Fruit fly (Drosophila melanogaster) whole organism, embryonic: ENCODE measurements around the gene CG4465.

ENCODE experiments used
- Aef1 ChIP-seq: fragments of 200-800 bp; sonication (Bioruptor generic); IDR thresholded peaks from 3 replicates; pipeline ENCODE4 v1.3.6; 2022; ENCODE audit warnings: missing biosample characterization, missing genetic modification characterization
- B-H2 ChIP-seq: fragments of 200-800 bp; sonication (Bioruptor generic); optimal IDR thresholded peaks from 2 replicates; lab custom pipeline; 2018; ENCODE audit warnings: missing biosample characterization, mild to moderate bottlenecking, missing genetic modification characterization
- BEAF-32 ChIP-seq: fragments of 200-800 bp; sonication (Bioruptor generic); optimal IDR thresholded peaks from 3 replicates; lab custom pipeline; 2017; ENCODE audit warnings: missing biosample characterization, missing genetic modification characterization, mild to moderate bottlenecking, moderate library complexity, missing genetic modification reagents
- BtbVII ChIP-seq: fragments of 200-800 bp; sonication (Bioruptor generic); optimal IDR thresholded peaks from 3 replicates; lab custom pipeline; 2017; ENCODE audit warnings: missing biosample characterization, mild to moderate bottlenecking, missing genetic modification characterization
- CG11085 ChIP-seq: fragments of 200-800 bp; sonication (Bioruptor generic); IDR thresholded peaks from 2 replicates; pipeline ENCODE4 v1.3.6; 2022; ENCODE audit warnings: missing biosample characterization, missing genetic modification characterization
- CG11093 ChIP-seq: fragments of 200-800 bp; sonication (Bioruptor generic); IDR thresholded peaks from 3 replicates; pipeline ENCODE4 v1.3.6; 2022; ENCODE audit warnings: missing biosample characterization, missing genetic modification characterization
- CG11456 ChIP-seq: fragments of 200-800 bp; sonication (Bioruptor generic); IDR thresholded peaks from 3 replicates; pipeline ENCODE4 v1.3.6; 2022; ENCODE audit warnings: missing biosample characterization, missing genetic modification characterization
- CG11695 ChIP-seq: fragments of 200-800 bp; sonication (Bioruptor generic); IDR thresholded peaks from 3 replicates; pipeline ENCODE4 v1.3.6; 2022; ENCODE audit warnings: missing biosample characterization, missing genetic modification characterization
- CG11723 ChIP-seq: fragments of 200-800 bp; sonication (Bioruptor generic); optimal IDR thresholded peaks from 2 replicates; lab custom pipeline; 2017; ENCODE audit warnings: missing biosample characterization, mild to moderate bottlenecking, missing genetic modification characterization
- CG12236 ChIP-seq: fragments of 200-800 bp; sonication (Bioruptor generic); optimal IDR thresholded peaks from 2 replicates; lab custom pipeline; 2016; ENCODE audit warnings: missing biosample characterization, missing genetic modification characterization
- CG1233 ChIP-seq: fragments of 200-800 bp; sonication (Bioruptor generic); optimal IDR thresholded peaks from 4 replicates; lab custom pipeline; 2018; ENCODE audit warnings: missing biosample characterization, mild to moderate bottlenecking, missing genetic modification characterization
- CG14965 ChIP-seq: fragments of 200-800 bp; sonication (Bioruptor generic); optimal IDR thresholded peaks from 2 replicates; lab custom pipeline; 2016; ENCODE audit warnings: missing biosample characterization, missing genetic modification characterization, borderline replicate concordance
- CG15269 ChIP-seq: fragments of 200-800 bp; sonication (Bioruptor generic); optimal IDR thresholded peaks from 2 replicates; lab custom pipeline; 2018; ENCODE audit warnings: missing biosample characterization, mild to moderate bottlenecking, missing genetic modification characterization, moderate library complexity
- CG16779 ChIP-seq: fragments of 200-800 bp; sonication (Bioruptor generic); IDR thresholded peaks from 2 replicates; pipeline ENCODE4 v1.3.6; 2022; ENCODE audit warnings: missing biosample characterization, missing genetic modification characterization
- CG17361 ChIP-seq: fragments of 200-800 bp; sonication (Bioruptor generic); IDR thresholded peaks from 3 replicates; pipeline ENCODE4 v1.3.6; 2022; ENCODE audit warnings: missing biosample characterization, missing genetic modification characterization
- CG18262 ChIP-seq: fragments of 200-800 bp; optimal IDR thresholded peaks from 3 replicates; lab custom pipeline; 2019; ENCODE audit warnings: missing biosample characterization, mild to moderate bottlenecking, missing genetic modification characterization, moderate library complexity
- CG1832 ChIP-seq: fragments of 200-800 bp; sonication (Bioruptor generic); optimal IDR thresholded peaks from 2 replicates; lab custom pipeline; 2017; ENCODE audit warnings: missing biosample characterization, mild to moderate bottlenecking, missing genetic modification characterization, inconsistent platforms
- CG2199 ChIP-seq: fragments of 200-800 bp; sonication (Bioruptor generic); IDR thresholded peaks from 3 replicates; pipeline ENCODE4 v1.3.6; 2022; ENCODE audit warnings: missing biosample characterization, missing genetic modification characterization
- CG30020 ChIP-seq: fragments of 200-800 bp; optimal IDR thresholded peaks from 2 replicates; lab custom pipeline; 2019; ENCODE audit warnings: missing biosample characterization, mild to moderate bottlenecking, missing genetic modification characterization, moderate library complexity
- CG3995 ChIP-seq: fragments of 200-800 bp; sonication (Bioruptor generic); optimal IDR thresholded peaks from 3 replicates; lab custom pipeline; 2016; ENCODE audit warnings: missing biosample characterization, missing genetic modification characterization
- CG43689 ChIP-seq: fragments of 200-800 bp; sonication (Bioruptor generic); IDR thresholded peaks from 2 replicates; pipeline ENCODE4 v1.3.6; 2022; ENCODE audit warnings: missing biosample characterization, missing genetic modification characterization
- CG6683 ChIP-seq: fragments of 200-800 bp; sonication (Bioruptor generic); optimal IDR thresholded peaks from 2 replicates; lab custom pipeline; 2017; ENCODE audit warnings: missing biosample characterization, mild to moderate bottlenecking, missing genetic modification characterization, missing genetic modification reagents
- CG7963 ChIP-seq: fragments of 200-800 bp; sonication (Bioruptor generic); IDR thresholded peaks from 3 replicates; pipeline ENCODE4 v1.3.6; 2022; ENCODE audit warnings: missing biosample characterization, missing genetic modification characterization; ENCODE audit not compliant: partially characterized antibody
- CG8924 ChIP-seq: fragments of 200-800 bp; optimal IDR thresholded peaks from 3 replicates; lab custom pipeline; 2019; ENCODE audit warnings: missing biosample characterization, mild to moderate bottlenecking, missing genetic modification characterization, moderate library complexity
- CG9215 ChIP-seq: fragments of 200-800 bp; sonication (Bioruptor generic); IDR thresholded peaks from 2 replicates; pipeline ENCODE4 v1.3.6; 2022; ENCODE audit warnings: missing biosample characterization, missing genetic modification characterization
- CG9437 ChIP-seq: fragments of 200-800 bp; sonication (Bioruptor generic); optimal IDR thresholded peaks from 2 replicates; lab custom pipeline; 2018; ENCODE audit warnings: missing biosample characterization, mild to moderate bottlenecking, missing genetic modification characterization
- D19B ChIP-seq: fragments of 200-800 bp; sonication (Bioruptor generic); optimal IDR thresholded peaks from 2 replicates; lab custom pipeline; 2017; ENCODE audit warnings: missing biosample characterization, mild to moderate bottlenecking, missing genetic modification characterization
- Dip2 ChIP-seq: fragments of 200-800 bp; sonication (Bioruptor generic); IDR thresholded peaks from 2 replicates; pipeline ENCODE4 v1.3.6; 2022; ENCODE audit warnings: missing biosample characterization, missing genetic modification characterization
- Doc2 ChIP-seq: fragments of 200-800 bp; sonication (Bioruptor generic); IDR thresholded peaks from 2 replicates; pipeline ENCODE4 v1.3.6; 2022; ENCODE audit warnings: missing biosample characterization, missing genetic modification characterization
- Drgx ChIP-seq: fragments of 200-800 bp; sonication (Bioruptor generic); IDR thresholded peaks from 2 replicates; pipeline ENCODE4 v1.3.6; 2022; ENCODE audit warnings: missing biosample characterization, missing genetic modification characterization
- Gug ChIP-seq: fragments of 200-800 bp; sonication (Bioruptor generic); IDR thresholded peaks from 4 replicates; pipeline ENCODE4 v1.3.6; 2022; ENCODE audit warnings: missing biosample characterization, missing genetic modification characterization
- Hand ChIP-seq: fragments of 200-800 bp; sonication (Bioruptor generic); optimal IDR thresholded peaks from 2 replicates; lab custom pipeline; 2017; ENCODE audit warnings: mild to moderate bottlenecking, missing biosample characterization, missing genetic modification reagents, missing genetic modification characterization
- Hey ChIP-seq: fragments of 200-800 bp; sonication (Bioruptor generic); optimal IDR thresholded peaks from 3 replicates; lab custom pipeline; 2018; ENCODE audit warnings: missing biosample characterization, mild to moderate bottlenecking, missing genetic modification characterization
- Hmr ChIP-seq: fragments of 200-800 bp; sonication (Bioruptor generic); optimal IDR thresholded peaks from 3 replicates; lab custom pipeline; 2017; ENCODE audit warnings: mild to moderate bottlenecking, missing biosample characterization, missing genetic modification reagents, missing genetic modification characterization
- Hr3 ChIP-seq: fragments of 200-800 bp; sonication (Bioruptor generic); optimal IDR thresholded peaks from 3 replicates; lab custom pipeline; 2016; ENCODE audit warnings: missing biosample characterization, missing genetic modification characterization
- Hsf ChIP-seq: fragments of 200-800 bp; sonication (Bioruptor generic); optimal IDR thresholded peaks from 3 replicates; lab custom pipeline; 2016; ENCODE audit warnings: missing biosample characterization, missing genetic modification characterization
- NC2β ChIP-seq: fragments of 200-800 bp; sonication (Bioruptor generic); optimal IDR thresholded peaks from 2 replicates; lab custom pipeline; 2016; ENCODE audit warnings: missing biosample characterization, missing genetic modification characterization
- Nf-YC ChIP-seq: fragments of 200-800 bp; optimal IDR thresholded peaks from 3 replicates; lab custom pipeline; 2019; ENCODE audit warnings: missing biosample characterization, mild to moderate bottlenecking, missing genetic modification characterization, moderate library complexity
- Optix ChIP-seq: fragments of 200-800 bp; sonication (Bioruptor generic); IDR thresholded peaks from 3 replicates; pipeline ENCODE4 v1.3.6; 2022; ENCODE audit warnings: missing biosample characterization, missing genetic modification characterization
- Usf ChIP-seq: fragments of 200-800 bp; sonication (Bioruptor generic); optimal IDR thresholded peaks from 2 replicates; lab custom pipeline; 2017; ENCODE audit warnings: missing genotype, missing biosample characterization, missing genetic modification characterization
- ap ChIP-seq: fragments of 200-800 bp; sonication (Bioruptor generic); IDR thresholded peaks from 2 replicates; pipeline ENCODE4 v1.3.6; 2022; ENCODE audit warnings: missing biosample characterization, missing genetic modification characterization
- bowl ChIP-seq: fragments of 200-800 bp; sonication (Bioruptor generic); IDR thresholded peaks from 2 replicates; pipeline ENCODE4 v1.3.6; 2022; ENCODE audit warnings: missing biosample characterization, missing genetic modification characterization
- gfzf ChIP-seq: fragments of 200-800 bp; sonication (Bioruptor generic); optimal IDR thresholded peaks from 2 replicates; lab custom pipeline; 2016; ENCODE audit warnings: missing biosample characterization, mild to moderate bottlenecking, missing genetic modification characterization, moderate library complexity
- grn ChIP-seq: fragments of 200-800 bp; sonication (Bioruptor generic); optimal IDR thresholded peaks from 3 replicates; lab custom pipeline; 2017; ENCODE audit warnings: missing biosample characterization, missing genetic modification characterization
- gro ChIP-seq: fragments of 200-800 bp; sonication (Bioruptor generic); optimal IDR thresholded peaks from 2 replicates; lab custom pipeline; 2016; ENCODE audit warnings: missing biosample characterization, missing genetic modification characterization
- hth ChIP-seq: fragments of >200 bp; optimal IDR thresholded peaks from 2 replicates; lab custom pipeline; 2017; ENCODE audit warnings: inconsistent platforms
- lov ChIP-seq, 2 experiments: fragments of 200-800 bp in 1 of 2; fragments of >200 bp in 1 of 2; sonication (Bioruptor generic) in 1 of 2; IDR thresholded peaks in 1 of 2; optimal IDR thresholded peaks in 1 of 2; 2 replicates in 1 of 2; 3 replicates in 1 of 2; pipeline versions ENCODE4 v1.3.6 to Lab custom; 2017 to 2022; ENCODE audit warnings: missing biosample characterization in 1 of 2, missing genetic modification characterization in 1 of 2
- maf-S ChIP-seq: fragments of 200-800 bp; sonication (Bioruptor generic); optimal IDR thresholded peaks from 2 replicates; lab custom pipeline; 2016; ENCODE audit warnings: missing biosample characterization, missing genetic modification characterization
- org-1 ChIP-seq: fragments of 200-800 bp; sonication (Bioruptor generic); optimal IDR thresholded peaks from 2 replicates; lab custom pipeline; 2017; ENCODE audit warnings: missing biosample characterization, missing genetic modification characterization
- pros ChIP-seq: fragments of 200-800 bp; sonication (Bioruptor generic); optimal IDR thresholded peaks from 3 replicates; lab custom pipeline; 2019; ENCODE audit warnings: missing biosample characterization, mild to moderate bottlenecking, missing genetic modification characterization, moderate library complexity
- trem ChIP-seq: fragments of 200-800 bp; optimal IDR thresholded peaks from 3 replicates; lab custom pipeline; 2019; ENCODE audit warnings: missing biosample characterization, mild to moderate bottlenecking, missing genetic modification characterization, moderate library complexity

Gene CG4465

dm6 chr3R:19904865-19905373, 12.7 kb downstream of the CG4465 start, which contains the start of the genes Surf6 and RhoGAP92B:
Gene Surf6, minus strand, starts transcription at chr3R:19904868.
Gene RhoGAP92B, plus strand, starts transcription at chr3R:19905164.
- TF ChIP-seq CG11093 (GFP tag; lab: Robert Waterston, UW), result peak; percentile 9; the same call in 1 of the 3 replicates
- no peak for TF ChIP-seq CG16779 (GFP tag; lab: Robert Waterston, UW)
- peak; percentile 19 for TF ChIP-seq maf-S (GFP tag; lab: Kevin White, UChicago)
- no peak for TF ChIP-seq CG11456
- TF ChIP-seq CG43689 (GFP tag; lab: Robert Waterston, UW), result no peak
- 0 out of 3 replicates have a peak, but pooled peaks have one; percentile 25 for TF ChIP-seq CG11695
- TF ChIP-seq Optix (GFP tag; lab: Robert Waterston, UW), result 0 out of 3 replicates have a peak, but pooled peaks have one; percentile 41
- no peak for TF ChIP-seq Gug (GFP tag; lab: Robert Waterston, UW)
- no peak for TF ChIP-seq CG14965 (GFP tag; lab: Kevin White, UChicago)
- TF ChIP-seq CG1832 (GFP tag; lab: Kevin White, UChicago), result no peak
- TF ChIP-seq CG17361 (GFP tag; lab: Robert Waterston, UW), result peak; percentile 63; the same call in 2 of the 3 replicates
- no peak for TF ChIP-seq hth (lab: Kevin White, UChicago)
- no peak for TF ChIP-seq Doc2 (GFP tag; lab: Robert Waterston, UW)
- no peak for TF ChIP-seq CG2199 (GFP tag; lab: Robert Waterston, UW)
- no peak for TF ChIP-seq lov (optimal IDR thresholded peaks at IDR 0.05; lab: Kevin White, UChicago)
- TF ChIP-seq lov (GFP tag; IDR thresholded peaks at IDR 0.05; lab: Robert Waterston, UW), result no peak
- peak; percentile 40 for TF ChIP-seq Hr3 (GFP tag; lab: Kevin White, UChicago)
- TF ChIP-seq CG30020 (tag; lab: Kevin White, UChicago), result peak; percentile 51
- peak; percentile 45 for TF ChIP-seq CG15269 (tag; lab: Kevin White, UChicago)
- TF ChIP-seq Aef1 (GFP tag; lab: Robert Waterston, UW), result peak; percentile 35; the same call in 1 of the 3 replicates
- peak; percentile 57 for TF ChIP-seq BtbVII (GFP tag; lab: Kevin White, UChicago)
- TF ChIP-seq D19B, result peak; percentile 2
- peak; percentile 27; the same call in 1 of the 2 replicates for TF ChIP-seq Drgx (GFP tag; lab: Robert Waterston, UW)
- TF ChIP-seq gro (GFP tag; lab: Kevin White, UChicago), result peak; percentile 62
- peak; percentile 53 for TF ChIP-seq CG18262 (tag; lab: Kevin White, UChicago)
- peak; percentile 89 for TF ChIP-seq trem (tag; lab: Kevin White, UChicago)
- no peak for TF ChIP-seq bowl
- TF ChIP-seq Hey (tag; lab: Kevin White, UChicago), result no peak
- TF ChIP-seq CG9437 (GFP tag; lab: Kevin White, UChicago), result peak; percentile 31
- TF ChIP-seq B-H2 (GFP tag; lab: Kevin White, UChicago), result peak; percentile 33
- peak; percentile 70 for TF ChIP-seq CG8924 (tag; lab: Kevin White, UChicago)
- TF ChIP-seq Hmr (GFP tag; lab: Kevin White, UChicago), result peak; percentile 85
- TF ChIP-seq CG1233 (GFP tag; lab: Kevin White, UChicago), result peak; percentile 65
- no peak for TF ChIP-seq CG7963 (GFP tag; lab: Robert Waterston, UW)
- no peak for TF ChIP-seq CG12236
- peak; percentile 5 for TF ChIP-seq grn (GFP tag; lab: Kevin White, UChicago)
- TF ChIP-seq CG11085, result no peak
- TF ChIP-seq NC2β (GFP tag; lab: Kevin White, UChicago), result peak; percentile 78
- peak; percentile 20 for TF ChIP-seq CG6683 (GFP tag; lab: Kevin White, UChicago)
- TF ChIP-seq org-1 (GFP tag; lab: Kevin White, UChicago), result peak; percentile 39
- TF ChIP-seq CG3995 (GFP tag; lab: Kevin White, UChicago), result peak; percentile 39
- TF ChIP-seq gfzf (GFP tag; lab: Kevin White, UChicago), result peak; percentile 96
- no peak for TF ChIP-seq Usf (GFP tag; lab: Kevin White, UChicago)
- TF ChIP-seq ap (GFP tag; lab: Robert Waterston, UW), result no peak
- TF ChIP-seq Nf-YC (tag; lab: Kevin White, UChicago), result peak; percentile 62
- no peak for TF ChIP-seq Hand (GFP tag; lab: Kevin White, UChicago)
- TF ChIP-seq Hsf (GFP tag; lab: Kevin White, UChicago), result peak; percentile 71
- peak; percentile 44 for TF ChIP-seq CG9215 (GFP tag; lab: Robert Waterston, UW)
- no peak for TF ChIP-seq pros (GFP tag; lab: Kevin White, UChicago)
- no peak for TF ChIP-seq Dip2 (GFP tag; lab: Robert Waterston, UW)
- peak; percentile 60 for TF ChIP-seq BEAF-32
- TF ChIP-seq CG11723 (GFP tag; lab: Kevin White, UChicago), result peak; percentile 20
